Worm (Caenorhabditis elegans): ENCODE data around the gene srj-54.

ce11 chrV:2884411-2884810 is 24.8 kb upstream of the srj-54 start, which contains the start of gene sre-24:
- no peak for TF ChIP-seq ama-1 (optimal IDR thresholded peaks at IDR 0.05)
- no peak for TF ChIP-seq tbx-37 (GFP tag; conservative IDR thresholded peaks at IDR 0.05)
- TF ChIP-seq sea-1 (GFP tag; conservative IDR thresholded peaks at IDR 0.05), result no peak
- no peak for TF ChIP-seq tra-4 (tag; optimal IDR thresholded peaks at IDR 0.05)

Measured in whole organism, early embryonic.